Worm (Caenorhabditis elegans): ENCODE results near the gene W10D9.3.
"Not testable (repeated sequence)": the region's sequence is repeated elsewhere in the genome, so short reads cannot be mapped to it uniquely, and the experiment has no call there.

W10D9.3 gene

ce11 chrII:456371-456770, 4.4 kb downstream of the W10D9.3 start:
- TF ChIP-seq dao-5 (tag; optimal IDR thresholded peaks at IDR 0.05), result no peak
- no peak for TF ChIP-seq W03F9.2 (tag; optimal IDR thresholded peaks at IDR 0.05)

- not testable (repeated sequence) for TF ChIP-seq W03F9.2, him-1, dao-5 (tag; optimal IDR thresholded peaks at IDR 0.05)
Observed at ce11 chrII:454646-455045, 6.1 kb downstream of the W10D9.3 start, which contains the start of gene W10D9.1. Gene W10D9.1 (plus strand): TSS chrII:454946.

DNA sequence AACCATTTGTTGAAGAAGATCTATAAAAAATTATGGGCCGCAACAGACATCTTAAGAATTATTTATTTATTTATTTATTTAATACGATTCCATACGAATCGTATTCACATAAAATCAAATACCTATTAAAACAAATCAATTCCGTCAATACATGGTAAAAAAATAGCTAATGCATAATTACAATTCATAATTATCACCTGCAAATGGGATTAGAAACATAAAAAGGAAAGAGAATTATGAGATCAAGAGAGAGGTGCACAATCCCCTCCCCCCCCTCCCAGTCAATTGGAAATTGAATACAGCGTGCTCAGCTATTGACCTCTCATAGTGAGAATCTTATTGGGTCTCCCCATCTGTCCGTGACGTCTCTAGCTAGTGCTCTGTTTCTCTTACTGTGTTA, 19.6 kb downstream of the W10D9.3 start, which contains the start of gene C24H12.1:
Gene C24H12.1 (plus strand): TSS at position 301 of the 400 bp plus-strand sequence.
- TF ChIP-seq W03F9.2, dao-5, him-1 (tag; optimal IDR thresholded peaks at IDR 0.05): not testable (repeated sequence)

DNA sequence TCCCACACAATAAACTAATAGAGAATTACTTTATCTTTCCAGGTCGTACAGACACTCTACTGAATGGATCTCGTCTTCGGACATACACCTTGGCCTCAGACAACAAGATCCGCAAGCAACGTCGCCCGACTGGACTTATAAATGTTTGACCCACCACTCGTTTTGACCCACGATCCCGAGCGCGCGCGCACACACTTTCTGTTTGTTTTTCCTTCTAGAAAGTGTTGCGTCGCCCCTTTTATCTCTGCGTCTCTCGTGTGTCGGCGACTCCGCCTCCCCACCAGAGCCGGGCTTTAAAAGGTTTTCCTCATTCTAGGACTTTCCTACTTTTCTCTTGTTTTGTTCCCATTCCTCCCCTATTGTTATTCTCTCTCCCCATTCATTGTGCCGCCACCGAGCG, 23.5 kb downstream of the W10D9.3 start:
- TF ChIP-seq dao-5 (tag; optimal IDR thresholded peaks at IDR 0.05) (no peak), him-1 (tag; optimal IDR thresholded peaks at IDR 0.05) (no peak), W03F9.2 (tag; optimal IDR thresholded peaks at IDR 0.05) (no peak)

ce11 chrII:423086-423485, 37.6 kb downstream of the W10D9.3 start, which contains the start of gene C24H12.8:
Gene C24H12.8 (minus strand): TSS chrII:423186.
- TF ChIP-seq him-1 (tag; optimal IDR thresholded peaks at IDR 0.05) (no peak), dao-5 (tag; optimal IDR thresholded peaks at IDR 0.05) (no peak)

DNA sequence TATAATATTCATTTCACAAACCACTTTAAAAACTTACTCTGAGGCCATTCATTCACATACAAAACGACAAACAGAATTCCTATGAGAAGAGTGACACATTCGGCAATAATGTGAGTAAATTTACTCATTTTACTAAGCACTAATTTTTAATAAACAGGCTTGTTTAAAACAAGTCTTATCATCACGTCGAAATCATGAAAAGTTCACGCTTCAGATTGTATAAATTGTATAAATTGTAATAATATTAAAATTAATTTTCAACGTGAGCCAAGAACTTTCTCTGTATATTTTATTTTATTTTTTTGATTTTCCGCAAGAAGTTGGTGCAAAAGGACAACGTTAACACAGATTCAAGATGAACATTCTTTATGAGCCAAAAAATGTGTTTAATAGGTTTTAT, 42.0 kb downstream of the W10D9.3 start, which contains the start of gene C24H12.6:
Gene C24H12.6 (minus strand): TSS at position 101 of the 400 bp plus-strand sequence.
- TF ChIP-seq W03F9.2 (tag; optimal IDR thresholded peaks at IDR 0.05), result no peak
- TF ChIP-seq him-1 (tag; optimal IDR thresholded peaks at IDR 0.05), result no peak
- TF ChIP-seq dao-5 (tag; optimal IDR thresholded peaks at IDR 0.05), result no peak

- peak; percentile 62 for TF ChIP-seq him-1 (tag; optimal IDR thresholded peaks at IDR 0.05)
- peak; percentile 92 for TF ChIP-seq W03F9.2 (tag; optimal IDR thresholded peaks at IDR 0.05)
- no peak for TF ChIP-seq dao-5 (tag; optimal IDR thresholded peaks at IDR 0.05)
Observed at ce11 chrII:410832-411231, 49.9 kb downstream of the W10D9.3 start, which contains the start of the genes dnsn-1 and C24H12.4. Gene dnsn-1 (minus strand): TSS chrII:410932. Gene C24H12.4 (plus strand): TSS chrII:411222.
